Worm (Caenorhabditis elegans) whole organism, mixed stage, embryonic: Measurements from ENCODE around the gene inft-2.
A peak's percentile ranks its signal among the peaks of the same experiment; 100 is the strongest.
"Not testable (repeated sequence)": the region's sequence is repeated elsewhere in the genome, so short reads cannot be mapped to it uniquely, and the experiment has no call there.

Experiments
- M03D4.4 ChIP-seq: sonication (generic microtip); optimal IDR thresholded peaks from 2 replicates; lab custom pipeline; 2017; ENCODE audit warnings: mild to moderate bottlenecking, missing genetic modification characterization, missing compliant biosample characterization
- blmp-1 ChIP-seq: fragments of 150-350 bp; optimal IDR thresholded peaks from 2 replicates; lab custom pipeline; 2014; ENCODE audit warnings: missing biosample characterization, missing genetic modification characterization
- ces-1 ChIP-seq: fragments of 150-350 bp; optimal IDR thresholded peaks from 2 replicates; lab custom pipeline; 2014; ENCODE audit warnings: missing biosample characterization, missing genetic modification reagents, missing genetic modification characterization
- elt-1 ChIP-seq: sonication (generic microtip); optimal IDR thresholded peaks from 2 replicates; lab custom pipeline; 2017; ENCODE audit warnings: missing genetic modification characterization, mild to moderate bottlenecking, missing compliant biosample characterization, antibody characterized with exemption, moderate library complexity, borderline replicate concordance; ENCODE audit not compliant: insufficient read depth
- lsy-2 ChIP-seq: fragments of 150-350 bp; optimal IDR thresholded peaks from 2 replicates; lab custom pipeline; 2014; ENCODE audit warnings: missing biosample characterization, missing genetic modification characterization
- nhr-12 ChIP-seq: fragments of 150-350 bp; optimal IDR thresholded peaks from 2 replicates; lab custom pipeline; 2014; ENCODE audit warnings: missing biosample characterization, missing genetic modification characterization
- nhr-28 ChIP-seq: fragments of 150-350 bp; optimal IDR thresholded peaks from 2 replicates; lab custom pipeline; 2014; ENCODE audit warnings: missing biosample characterization, missing genetic modification characterization
- nhr-76 ChIP-seq: sonication (generic microtip); optimal IDR thresholded peaks from 2 replicates; lab custom pipeline; 2017; ENCODE audit warnings: missing biosample characterization, missing genetic modification characterization
- pha-4 ChIP-seq: fragments of 150-350 bp; optimal IDR thresholded peaks from 2 replicates; lab custom pipeline; 2018; ENCODE audit warnings: missing biosample characterization, missing genetic modification reagents, missing genetic modification characterization
- sptf-1 ChIP-seq: sonication (generic microtip); optimal IDR thresholded peaks from 2 replicates; lab custom pipeline; 2017; ENCODE audit warnings: mild to moderate bottlenecking, missing genetic modification characterization, moderate library complexity, missing compliant biosample characterization
- unc-62 ChIP-seq: fragments of 150-350 bp; optimal IDR thresholded peaks from 2 replicates; lab custom pipeline; 2014; ENCODE audit warnings: missing biosample characterization, missing genetic modification reagents, missing genetic modification characterization
- zip-8 ChIP-seq: fragments of 150-350 bp; optimal IDR thresholded peaks from 2 replicates; lab custom pipeline; 2014; ENCODE audit warnings: missing biosample characterization, missing genetic modification characterization
- ztf-11 ChIP-seq: fragments of 150-350 bp; optimal IDR thresholded peaks from 2 replicates; lab custom pipeline; 2014; ENCODE audit warnings: missing biosample characterization, missing genetic modification characterization

- not testable (repeated sequence) for TF ChIP-seq pha-4 (tag; lab: Kevin White, UChicago); nhr-28 (tag; lab: Kevin White, UChicago); ztf-11; nhr-76 (tag; lab: Kevin White, UChicago); M03D4.4 (tag; lab: Kevin White, UChicago); nhr-12 (tag; lab: Kevin White, UChicago); unc-62; blmp-1; elt-1 (tag; lab: Kevin White, UChicago); zip-8 (tag; lab: Kevin White, UChicago)
- TF ChIP-seq sptf-1 (tag; lab: Kevin White, UChicago) (peak; percentile 15), ces-1 (GFP tag; lab: Kevin White, UChicago) (peak; percentile 63), lsy-2 (tag; lab: Kevin White, UChicago) (peak; percentile 90)
These were observed 34.2 kb upstream of the inft-2 start, which contains the start of gene R186.8 for ce11 chrV:12967925-12968327.
